Fruit fly (Drosophila melanogaster) whole organism, embryonic: Measurements from ENCODE around the gene MRG15.

Experiments used
- Aef1 ChIP-seq: fragments of 200-800 bp; sonication (Bioruptor generic); IDR thresholded peaks from 3 replicates; pipeline ENCODE4 v1.3.6; 2022; ENCODE audit warnings: missing biosample characterization, missing genetic modification characterization
- Atf3 ChIP-seq: fragments of 200-800 bp; sonication (Bioruptor generic); optimal IDR thresholded peaks from 3 replicates; lab custom pipeline; 2016; ENCODE audit warnings: missing biosample characterization, missing genetic modification characterization
- Blimp-1 ChIP-seq: fragments of 200-800 bp; sonication (Bioruptor generic); optimal IDR thresholded peaks from 3 replicates; lab custom pipeline; 2018; ENCODE audit warnings: missing biosample characterization, missing genetic modification characterization, mild to moderate bottlenecking, moderate library complexity, missing genetic modification reagents
- Bteb2 ChIP-seq: fragments of 200-800 bp; sonication (Bioruptor generic); optimal IDR thresholded peaks from 2 replicates; lab custom pipeline; 2016; ENCODE audit warnings: missing biosample characterization, missing genetic modification characterization
- CG10147 ChIP-seq: fragments of 200-800 bp; sonication (Bioruptor generic); optimal IDR thresholded peaks from 2 replicates; lab custom pipeline; 2019; ENCODE audit warnings: missing biosample characterization, mild to moderate bottlenecking, missing genetic modification characterization, moderate library complexity
- CG10209 ChIP-seq: fragments of 200-800 bp; sonication (Bioruptor generic); optimal IDR thresholded peaks from 3 replicates; lab custom pipeline; 2017; ENCODE audit warnings: missing biosample characterization, mild to moderate bottlenecking, missing genetic modification characterization, missing genetic modification reagents
- CG10431 ChIP-seq: fragments of 200-800 bp; sonication (Bioruptor generic); optimal IDR thresholded peaks from 3 replicates; lab custom pipeline; 2018; ENCODE audit warnings: missing biosample characterization, mild to moderate bottlenecking, missing genetic modification characterization
- CG11093 ChIP-seq: fragments of 200-800 bp; sonication (Bioruptor generic); IDR thresholded peaks from 3 replicates; pipeline ENCODE4 v1.3.6; 2022; ENCODE audit warnings: missing biosample characterization, missing genetic modification characterization
- CG12219 ChIP-seq: fragments of 200-800 bp; sonication (Bioruptor generic); optimal IDR thresholded peaks from 3 replicates; lab custom pipeline; 2018; ENCODE audit warnings: missing biosample characterization, mild to moderate bottlenecking, missing genetic modification characterization
- CG13424 ChIP-seq: fragments of 200-800 bp; sonication (Bioruptor generic); optimal IDR thresholded peaks from 2 replicates; lab custom pipeline; 2019; ENCODE audit warnings: missing biosample characterization, mild to moderate bottlenecking, missing genetic modification characterization, moderate library complexity
- CG18262 ChIP-seq: fragments of 200-800 bp; optimal IDR thresholded peaks from 3 replicates; lab custom pipeline; 2019; ENCODE audit warnings: missing biosample characterization, mild to moderate bottlenecking, missing genetic modification characterization, moderate library complexity
- CG18599 ChIP-seq: fragments of 200-800 bp; sonication (Bioruptor generic); optimal IDR thresholded peaks from 3 replicates; lab custom pipeline; 2017; ENCODE audit warnings: missing biosample characterization, missing genetic modification characterization, mild to moderate bottlenecking, moderate library complexity, missing genetic modification reagents
- CG2129 ChIP-seq: fragments of 200-800 bp; sonication (Bioruptor generic); IDR thresholded peaks from 2 replicates; pipeline ENCODE4 v1.3.6; 2022; ENCODE audit warnings: missing biosample characterization, missing genetic modification characterization; ENCODE audit not compliant: partially characterized antibody
- CG31224 ChIP-seq: fragments of 200-800 bp; sonication (Bioruptor generic); IDR thresholded peaks from 2 replicates; pipeline ENCODE4 v1.3.6; 2022; ENCODE audit warnings: missing biosample characterization, missing genetic modification characterization
- CG32767 ChIP-seq: fragments of 200-800 bp; sonication (Bioruptor generic); IDR thresholded peaks from 2 replicates; pipeline ENCODE4 v1.3.6; 2022; ENCODE audit warnings: missing biosample characterization, missing genetic modification characterization
- CG3407 ChIP-seq: fragments of 200-800 bp; sonication (Bioruptor generic); optimal IDR thresholded peaks from 2 replicates; lab custom pipeline; 2018; ENCODE audit warnings: missing biosample characterization, mild to moderate bottlenecking, missing genetic modification characterization
- CG4707 ChIP-seq: fragments of 200-800 bp; sonication (Bioruptor generic); optimal IDR thresholded peaks from 2 replicates; lab custom pipeline; 2018; ENCODE audit warnings: missing biosample characterization, mild to moderate bottlenecking, missing genetic modification characterization, moderate library complexity
- CG6175 ChIP-seq: fragments of 200-800 bp; sonication (Bioruptor generic); IDR thresholded peaks from 3 replicates; pipeline ENCODE4 v1.3.6; 2022; ENCODE audit warnings: missing biosample characterization, missing genetic modification characterization
- CG6765 ChIP-seq: fragments of 200-800 bp; sonication (Bioruptor generic); optimal IDR thresholded peaks from 3 replicates; lab custom pipeline; 2017; ENCODE audit warnings: missing biosample characterization, mild to moderate bottlenecking, missing genetic modification characterization
- CG7786 ChIP-seq: fragments of 200-800 bp; sonication (Bioruptor generic); optimal IDR thresholded peaks from 2 replicates; lab custom pipeline; 2016; ENCODE audit warnings: missing biosample characterization, missing genetic modification characterization
- CG9876 ChIP-seq: fragments of 200-800 bp; sonication (Bioruptor generic); optimal IDR thresholded peaks from 2 replicates; lab custom pipeline; 2016; ENCODE audit warnings: missing biosample characterization, missing genetic modification characterization
- CHES-1-like ChIP-seq: fragments of 200-800 bp; sonication (Bioruptor generic); optimal IDR thresholded peaks from 2 replicates; lab custom pipeline; 2016; ENCODE audit warnings: missing biosample characterization, missing genetic modification characterization
- Fer3 ChIP-seq: fragments of 200-800 bp; sonication (Bioruptor generic); optimal IDR thresholded peaks from 2 replicates; lab custom pipeline; 2018; ENCODE audit warnings: missing biosample characterization, mild to moderate bottlenecking, missing genetic modification characterization, moderate library complexity
- H2.0 ChIP-seq: fragments of 200-800 bp; sonication (Bioruptor generic); IDR thresholded peaks from 2 replicates; pipeline ENCODE4 v1.3.6; 2022; ENCODE audit warnings: missing biosample characterization, missing genetic modification characterization
- Hey ChIP-seq: fragments of 200-800 bp; sonication (Bioruptor generic); optimal IDR thresholded peaks from 3 replicates; lab custom pipeline; 2018; ENCODE audit warnings: missing biosample characterization, mild to moderate bottlenecking, missing genetic modification characterization
- Jarid2 ChIP-seq: fragments of 200-800 bp; sonication (Bioruptor generic); optimal IDR thresholded peaks from 3 replicates; lab custom pipeline; 2017; ENCODE audit warnings: mild to moderate bottlenecking, missing biosample characterization, missing genetic modification reagents, missing genetic modification characterization
- PHDP ChIP-seq: fragments of 200-800 bp; sonication (Bioruptor generic); optimal IDR thresholded peaks from 3 replicates; lab custom pipeline; 2018; ENCODE audit warnings: missing biosample characterization, mild to moderate bottlenecking, missing genetic modification characterization, moderate library complexity
- Tbp ChIP-seq: fragments of >200 bp; optimal IDR thresholded peaks from 2 replicates; lab custom pipeline; 2018; ENCODE audit warnings: missing biosample characterization, missing genetic modification characterization
- Usf ChIP-seq: fragments of 200-800 bp; sonication (Bioruptor generic); optimal IDR thresholded peaks from 2 replicates; lab custom pipeline; 2017; ENCODE audit warnings: missing genotype, missing biosample characterization, missing genetic modification characterization
- bowl ChIP-seq: fragments of 200-800 bp; sonication (Bioruptor generic); IDR thresholded peaks from 2 replicates; pipeline ENCODE4 v1.3.6; 2022; ENCODE audit warnings: missing biosample characterization, missing genetic modification characterization
- cg ChIP-seq: fragments of 200-800 bp; sonication (Bioruptor generic); optimal IDR thresholded peaks from 3 replicates; lab custom pipeline; 2019; ENCODE audit warnings: missing biosample characterization, mild to moderate bottlenecking, missing genetic modification characterization, moderate library complexity
- chm ChIP-seq: fragments of 200-800 bp; sonication (Bioruptor generic); IDR thresholded peaks from 2 replicates; pipeline ENCODE4 v1.3.6; 2022; ENCODE audit warnings: missing biosample characterization, missing genetic modification characterization
- crol ChIP-seq: fragments of 200-800 bp; sonication (Bioruptor generic); IDR thresholded peaks from 2 replicates; pipeline ENCODE4 v1.3.6; 2022; ENCODE audit warnings: missing biosample characterization, missing genetic modification characterization
- gce ChIP-seq: fragments of 200-800 bp; sonication (Bioruptor generic); IDR thresholded peaks from 3 replicates; pipeline ENCODE4 v1.3.6; 2022; ENCODE audit warnings: missing biosample characterization, missing genetic modification characterization
- gro ChIP-seq: fragments of 200-800 bp; sonication (Bioruptor generic); optimal IDR thresholded peaks from 2 replicates; lab custom pipeline; 2016; ENCODE audit warnings: missing biosample characterization, missing genetic modification characterization
- gsb ChIP-seq: fragments of 200-800 bp; sonication (Bioruptor generic); IDR thresholded peaks from 2 replicates; pipeline ENCODE4 v1.3.6; 2022; ENCODE audit warnings: missing biosample characterization, missing genetic modification characterization
- her ChIP-seq: fragments of 200-800 bp; sonication (Bioruptor generic); optimal IDR thresholded peaks from 2 replicates; lab custom pipeline; 2016; ENCODE audit warnings: missing biosample characterization, missing genetic modification characterization
- inv ChIP-seq: fragments of 200-800 bp; sonication (Bioruptor generic); IDR thresholded peaks from 2 replicates; pipeline ENCODE4 v1.3.6; 2022; ENCODE audit warnings: missing biosample characterization, missing genetic modification characterization; ENCODE audit not compliant: partially characterized antibody
- jigr1 ChIP-seq: fragments of 200-800 bp; sonication (Bioruptor generic); IDR thresholded peaks from 3 replicates; pipeline ENCODE4 v1.3.6; 2022; ENCODE audit warnings: missing biosample characterization, missing genetic modification characterization
- kni ChIP-seq: fragments of 200-800 bp; sonication (Bioruptor generic); optimal IDR thresholded peaks from 3 replicates; lab custom pipeline; 2017; ENCODE audit warnings: mild to moderate bottlenecking, missing biosample characterization, missing genetic modification reagents, missing genetic modification characterization
- lilli ChIP-seq: fragments of 200-800 bp; sonication (Bioruptor generic); optimal IDR thresholded peaks from 3 replicates; lab custom pipeline; 2016; ENCODE audit warnings: missing biosample characterization, missing genetic modification characterization
- org-1 ChIP-seq: fragments of 200-800 bp; sonication (Bioruptor generic); optimal IDR thresholded peaks from 2 replicates; lab custom pipeline; 2017; ENCODE audit warnings: missing biosample characterization, missing genetic modification characterization
- pfk ChIP-seq: fragments of 200-800 bp; sonication (Bioruptor generic); optimal IDR thresholded peaks from 2 replicates; lab custom pipeline; 2018; ENCODE audit warnings: missing biosample characterization, mild to moderate bottlenecking, missing genetic modification characterization, moderate library complexity
- pum ChIP-seq: fragments of 200-800 bp; sonication (Bioruptor generic); optimal IDR thresholded peaks from 2 replicates; lab custom pipeline; 2016; ENCODE audit warnings: missing biosample characterization, missing genetic modification characterization
- pzg ChIP-seq: fragments of 200-800 bp; sonication (Bioruptor generic); optimal IDR thresholded peaks from 3 replicates; lab custom pipeline; 2018; ENCODE audit warnings: missing biosample characterization, mild to moderate bottlenecking, missing genetic modification characterization, moderate library complexity
- salm ChIP-seq: fragments of 200-800 bp; sonication (Bioruptor generic); optimal IDR thresholded peaks from 2 replicates; lab custom pipeline; 2018; ENCODE audit warnings: missing biosample characterization, mild to moderate bottlenecking, missing genetic modification characterization
- shn ChIP-seq: fragments of 200-800 bp; sonication (Bioruptor generic); optimal IDR thresholded peaks from 3 replicates; lab custom pipeline; 2016; ENCODE audit warnings: missing biosample characterization, missing genetic modification characterization
- stc ChIP-seq: fragments of 200-800 bp; sonication (Bioruptor generic); IDR thresholded peaks from 2 replicates; pipeline ENCODE4 v1.3.6; 2022; ENCODE audit warnings: missing biosample characterization, missing genetic modification characterization
- vfl ChIP-seq: fragments of 200-800 bp; sonication (Bioruptor generic); optimal IDR thresholded peaks from 2 replicates; lab custom pipeline; 2016; ENCODE audit warnings: missing biosample characterization, missing genetic modification characterization
- vvl ChIP-seq: fragments of 200-800 bp; sonication (Bioruptor generic); IDR thresholded peaks from 2 replicates; pipeline ENCODE4 v1.3.6; 2022; ENCODE audit warnings: missing biosample characterization, missing genetic modification characterization
- wdn ChIP-seq: fragments of 200-800 bp; sonication (Bioruptor generic); IDR thresholded peaks from 2 replicates; pipeline ENCODE4 v1.3.6; 2022; ENCODE audit warnings: missing biosample characterization, missing genetic modification characterization

MRG15 gene

dm6 chr3R:15250454-15250853, 27.5 kb downstream of the MRG15 start (continued):
- TF ChIP-seq CG7786 (no peak), CG10147 (GFP tag; lab: Kevin White, UChicago) (no peak), CG12219 (GFP tag; lab: Kevin White, UChicago) (peak; percentile 23), Tbp (GFP tag; lab: Kevin White, UChicago) (no peak), CG18599 (peak; percentile 94), CG9876 (GFP tag; lab: Kevin White, UChicago) (no peak), CG3407 (GFP tag; lab: Kevin White, UChicago) (no peak), gce (0 out of 3 replicates have a peak, but pooled peaks have one; percentile 38), shn (GFP tag; lab: Kevin White, UChicago) (no peak), pzg (no peak), pfk (GFP tag; lab: Kevin White, UChicago) (no peak), gro (GFP tag; lab: Kevin White, UChicago) (no peak), Blimp-1 (no peak), CG32767 (GFP tag; lab: Robert Waterston, UW) (peak; percentile 52; the same call in 1 of the 2 replicates), pum (GFP tag; lab: Kevin White, UChicago) (no peak), CG10431 (GFP tag; lab: Kevin White, UChicago) (no peak), salm (tag; lab: Kevin White, UChicago) (peak; percentile 14), PHDP (tag; lab: Kevin White, UChicago) (no peak), lilli (peak; percentile 65), Atf3 (GFP tag; lab: Kevin White, UChicago) (no peak), stc (GFP tag; lab: Robert Waterston, UW) (peak; percentile 71), CG10209 (GFP tag; lab: Kevin White, UChicago) (no peak), jigr1 (GFP tag; lab: Robert Waterston, UW) (peak; percentile 26; the same call in 1 of the 3 replicates), her (GFP tag; lab: Kevin White, UChicago) (no peak), Jarid2 (no peak), bowl (GFP tag; lab: Robert Waterston, UW) (no peak), CG2129 (no peak), cg (GFP tag; lab: Kevin White, UChicago) (no peak), chm (GFP tag; lab: Robert Waterston, UW) (0 out of 2 replicates have a peak, but pooled peaks have one; percentile 53), CG6175 (GFP tag; lab: Robert Waterston, UW) (0 out of 3 replicates have a peak, but pooled peaks have one; percentile 57), kni (GFP tag; lab: Kevin White, UChicago) (no peak), vfl (GFP tag; lab: Kevin White, UChicago) (no peak), Bteb2 (peak; percentile 9), vvl (GFP tag; lab: Robert Waterston, UW) (peak; percentile 84), inv (GFP tag; lab: Robert Waterston, UW) (no peak), H2.0 (GFP tag; lab: Robert Waterston, UW) (peak; percentile 58), Aef1 (GFP tag; lab: Robert Waterston, UW) (peak; percentile 66; the same call in 2 of the 3 replicates), Fer3 (peak; percentile 74), org-1 (GFP tag; lab: Kevin White, UChicago) (peak; percentile 62), wdn (GFP tag; lab: Robert Waterston, UW) (peak; percentile 64; the same call in 1 of the 2 replicates), gsb (GFP tag; lab: Robert Waterston, UW) (peak; percentile 57; the same call in 1 of the 2 replicates), CG18262 (tag; lab: Kevin White, UChicago) (no peak), CG6765 (GFP tag; lab: Kevin White, UChicago) (peak; percentile 47), crol (GFP tag; lab: Robert Waterston, UW) (no peak), Hey (tag; lab: Kevin White, UChicago) (no peak), CG4707 (GFP tag; lab: Kevin White, UChicago) (peak; percentile 4), CHES-1-like (no peak), CG31224 (peak; percentile 60), Usf (GFP tag; lab: Kevin White, UChicago) (no peak), CG13424 (tag; lab: Kevin White, UChicago) (peak; percentile 76), CG11093 (GFP tag; lab: Robert Waterston, UW) (peak; percentile 63; the same call in 2 of the 3 replicates)
